Fruit fly (Drosophila melanogaster) whole organism, embryonic: Measurements from ENCODE around the gene shakB.

Experiments used
- Ada2b ChIP-seq: fragments of 200-800 bp; sonication (Bioruptor generic); IDR thresholded peaks from 2 replicates; pipeline ENCODE4 v1.3.6; 2022; ENCODE audit warnings: missing biosample characterization, missing genetic modification characterization
- Adf1 ChIP-seq: fragments of 200-800 bp; sonication (Bioruptor generic); IDR thresholded peaks from 2 replicates; pipeline ENCODE4 v1.3.6; 2022; ENCODE audit warnings: missing biosample characterization, missing genetic modification characterization
- Bdp1 ChIP-seq: fragments of 200-800 bp; sonication (Bioruptor generic); optimal IDR thresholded peaks from 3 replicates; lab custom pipeline; 2016; ENCODE audit warnings: missing biosample characterization, missing genetic modification characterization
- CG1024 ChIP-seq: fragments of 200-800 bp; sonication (Bioruptor generic); IDR thresholded peaks from 2 replicates; pipeline ENCODE4 v1.3.6; 2022; ENCODE audit warnings: missing biosample characterization, missing genetic modification characterization
- CG10321 ChIP-seq: fragments of 200-800 bp; sonication (Bioruptor generic); IDR thresholded peaks from 2 replicates; pipeline ENCODE4 v1.3.6; 2022; ENCODE audit warnings: missing biosample characterization, missing genetic modification characterization
- CG12155 ChIP-seq: fragments of 200-800 bp; sonication (Bioruptor generic); optimal IDR thresholded peaks from 3 replicates; lab custom pipeline; 2016; ENCODE audit warnings: missing biosample characterization, missing genetic modification characterization
- CG13424 ChIP-seq: fragments of 200-800 bp; sonication (Bioruptor generic); optimal IDR thresholded peaks from 2 replicates; lab custom pipeline; 2019; ENCODE audit warnings: missing biosample characterization, mild to moderate bottlenecking, missing genetic modification characterization, moderate library complexity
- CG17361 ChIP-seq: fragments of 200-800 bp; sonication (Bioruptor generic); IDR thresholded peaks from 3 replicates; pipeline ENCODE4 v1.3.6; 2022; ENCODE audit warnings: missing biosample characterization, missing genetic modification characterization
- CG2116 ChIP-seq: fragments of 200-800 bp; sonication (Bioruptor generic); optimal IDR thresholded peaks from 3 replicates; lab custom pipeline; 2018; ENCODE audit warnings: missing biosample characterization, mild to moderate bottlenecking, missing genetic modification characterization
- CG2120 ChIP-seq: fragments of 200-800 bp; sonication (Bioruptor generic); optimal IDR thresholded peaks from 3 replicates; lab custom pipeline; 2016; ENCODE audit warnings: missing biosample characterization, missing genetic modification characterization
- CG31224 ChIP-seq: fragments of 200-800 bp; sonication (Bioruptor generic); IDR thresholded peaks from 2 replicates; pipeline ENCODE4 v1.3.6; 2022; ENCODE audit warnings: missing biosample characterization, missing genetic modification characterization
- CG42726 ChIP-seq: fragments of 200-800 bp; sonication (Bioruptor generic); IDR thresholded peaks from 2 replicates; pipeline ENCODE4 v1.3.6; 2022; ENCODE audit warnings: missing biosample characterization, missing genetic modification characterization; ENCODE audit not compliant: partially characterized antibody
- CG43689 ChIP-seq: fragments of 200-800 bp; sonication (Bioruptor generic); IDR thresholded peaks from 2 replicates; pipeline ENCODE4 v1.3.6; 2022; ENCODE audit warnings: missing biosample characterization, missing genetic modification characterization
- CG7928 ChIP-seq: fragments of 200-800 bp; sonication (Bioruptor generic); optimal IDR thresholded peaks from 2 replicates; lab custom pipeline; 2017; ENCODE audit warnings: missing biosample characterization, mild to moderate bottlenecking, missing genetic modification characterization
- CG8765 ChIP-seq: fragments of 200-800 bp; sonication (Bioruptor generic); IDR thresholded peaks from 2 replicates; pipeline ENCODE4 v1.3.6; 2022; ENCODE audit warnings: missing biosample characterization, missing genetic modification characterization
- CG9437 ChIP-seq: fragments of 200-800 bp; sonication (Bioruptor generic); optimal IDR thresholded peaks from 2 replicates; lab custom pipeline; 2018; ENCODE audit warnings: missing biosample characterization, mild to moderate bottlenecking, missing genetic modification characterization
- Dek ChIP-seq: fragments of 200-800 bp; sonication (Bioruptor generic); optimal IDR thresholded peaks from 3 replicates; lab custom pipeline; 2019; ENCODE audit warnings: missing biosample characterization, mild to moderate bottlenecking, missing genetic modification characterization, moderate library complexity
- E2f2 ChIP-seq: fragments of 200-800 bp; sonication (Bioruptor generic); IDR thresholded peaks from 2 replicates; pipeline ENCODE4 v1.3.6; 2022; ENCODE audit warnings: missing biosample characterization, missing genetic modification characterization
- HLH54F ChIP-seq: fragments of 200-800 bp; sonication (Bioruptor generic); optimal IDR thresholded peaks from 3 replicates; lab custom pipeline; 2016; ENCODE audit warnings: missing biosample characterization, missing genetic modification characterization
- HmgD ChIP-seq: fragments of 200-800 bp; sonication (Bioruptor generic); optimal IDR thresholded peaks from 3 replicates; lab custom pipeline; 2016; ENCODE audit warnings: missing biosample characterization, missing genetic modification characterization
- NC2β ChIP-seq: fragments of 200-800 bp; sonication (Bioruptor generic); optimal IDR thresholded peaks from 2 replicates; lab custom pipeline; 2016; ENCODE audit warnings: missing biosample characterization, missing genetic modification characterization
- NFAT ChIP-seq: fragments of 200-800 bp; sonication (Bioruptor generic); IDR thresholded peaks from 2 replicates; pipeline ENCODE4 v1.3.6; 2022; ENCODE audit warnings: missing biosample characterization, missing genetic modification characterization
- Optix ChIP-seq: fragments of 200-800 bp; sonication (Bioruptor generic); IDR thresholded peaks from 3 replicates; pipeline ENCODE4 v1.3.6; 2022; ENCODE audit warnings: missing biosample characterization, missing genetic modification characterization
- Six4 ChIP-seq: fragments of 200-800 bp; sonication (Bioruptor generic); optimal IDR thresholded peaks from 2 replicates; lab custom pipeline; 2016; ENCODE audit warnings: missing biosample characterization, missing genetic modification characterization
- Sry-β ChIP-seq: fragments of 200-800 bp; sonication (Bioruptor generic); optimal IDR thresholded peaks from 2 replicates; lab custom pipeline; 2018; ENCODE audit warnings: missing biosample characterization, mild to moderate bottlenecking, missing genetic modification characterization, moderate library complexity
- Sry-δ ChIP-seq: fragments of 200-800 bp; sonication (Bioruptor generic); optimal IDR thresholded peaks from 2 replicates; lab custom pipeline; 2016; ENCODE audit warnings: missing biosample characterization, missing genetic modification characterization
- ash1 ChIP-seq: fragments of 200-800 bp; sonication (Bioruptor generic); optimal IDR thresholded peaks from 2 replicates; lab custom pipeline; 2018; ENCODE audit warnings: missing biosample characterization, mild to moderate bottlenecking, missing genetic modification characterization
- bab2 ChIP-seq: fragments of 200-800 bp; sonication (Bioruptor generic); optimal IDR thresholded peaks from 2 replicates; lab custom pipeline; 2016; ENCODE audit warnings: missing biosample characterization, missing genetic modification characterization
- bigmax ChIP-seq: fragments of 200-800 bp; sonication (Bioruptor generic); optimal IDR thresholded peaks from 2 replicates; lab custom pipeline; 2018; ENCODE audit warnings: missing biosample characterization, mild to moderate bottlenecking, missing genetic modification characterization
- dimm ChIP-seq: fragments of 200-800 bp; sonication (Bioruptor generic); IDR thresholded peaks from 2 replicates; pipeline ENCODE4 v1.3.6; 2022; ENCODE audit warnings: missing biosample characterization, missing genetic modification characterization
- disco-r ChIP-seq: fragments of 200-800 bp; sonication (Bioruptor generic); optimal IDR thresholded peaks from 2 replicates; lab custom pipeline; 2016; ENCODE audit warnings: missing biosample characterization, missing genetic modification characterization
- ewg ChIP-seq: fragments of 200-800 bp; sonication (Bioruptor generic); optimal IDR thresholded peaks from 3 replicates; lab custom pipeline; 2017; ENCODE audit warnings: mild to moderate bottlenecking, missing biosample characterization, missing genetic modification reagents, missing genetic modification characterization
- fru ChIP-seq: fragments of >200 bp; optimal IDR thresholded peaks from 2 replicates; lab custom pipeline; 2017
- klu ChIP-seq: fragments of 200-800 bp; sonication (Bioruptor generic); IDR thresholded peaks from 2 replicates; pipeline ENCODE4 v1.3.6; 2022; ENCODE audit warnings: missing biosample characterization, missing genetic modification characterization
- lbe ChIP-seq: fragments of 200-800 bp; sonication (Bioruptor generic); optimal IDR thresholded peaks from 2 replicates; lab custom pipeline; 2016; ENCODE audit warnings: missing biosample characterization, mild to moderate bottlenecking, missing genetic modification characterization
- lilli ChIP-seq: fragments of 200-800 bp; sonication (Bioruptor generic); optimal IDR thresholded peaks from 3 replicates; lab custom pipeline; 2016; ENCODE audit warnings: missing biosample characterization, missing genetic modification characterization
- nom ChIP-seq: fragments of 200-800 bp; sonication (Bioruptor generic); optimal IDR thresholded peaks from 2 replicates; lab custom pipeline; 2017; ENCODE audit warnings: missing biosample characterization, missing genetic modification characterization, mild to moderate bottlenecking, moderate library complexity, missing genetic modification reagents
- oc ChIP-seq: fragments of 200-800 bp; sonication (Bioruptor generic); optimal IDR thresholded peaks from 2 replicates; lab custom pipeline; 2018; ENCODE audit warnings: missing biosample characterization, mild to moderate bottlenecking, missing genetic modification characterization, moderate library complexity
- org-1 ChIP-seq: fragments of 200-800 bp; sonication (Bioruptor generic); optimal IDR thresholded peaks from 2 replicates; lab custom pipeline; 2017; ENCODE audit warnings: missing biosample characterization, missing genetic modification characterization
- prd ChIP-seq, 3 experiments: fragments of >200 bp in 2 of 3; fragments of 200-800 bp in 1 of 3; sonication (Bioruptor generic) in 1 of 3; optimal IDR thresholded peaks in 2 of 3; IDR thresholded peaks in 1 of 3; 2 replicates in 2 of 3; 3 replicates in 1 of 3; pipeline versions ENCODE4 v1.3.6 to Lab custom; 2017 to 2022; ENCODE audit warnings: missing biosample characterization in 1 of 3, missing genetic modification characterization in 1 of 3
- slou ChIP-seq: fragments of 200-800 bp; sonication (Bioruptor generic); optimal IDR thresholded peaks from 3 replicates; lab custom pipeline; 2016; ENCODE audit warnings: missing biosample characterization, missing genetic modification characterization
- sna ChIP-seq: fragments of 200-800 bp; sonication (Bioruptor generic); IDR thresholded peaks from 2 replicates; pipeline ENCODE4 v1.3.6; 2022; ENCODE audit warnings: missing biosample characterization, missing genetic modification characterization; ENCODE audit not compliant: partially characterized antibody
- tll ChIP-seq, 2 experiments: fragments of 200-800 bp in 1 of 2; fragments of >200 bp in 1 of 2; sonication (Bioruptor generic) in 1 of 2; optimal IDR thresholded peaks; 2 replicates each; lab custom pipeline; 2017 to 2019; ENCODE audit warnings: missing biosample characterization in 2 of 2, missing genetic modification characterization in 2 of 2, mild to moderate bottlenecking in 1 of 2, moderate library complexity in 1 of 2
- toy ChIP-seq: fragments of 200-800 bp; sonication (Bioruptor generic); IDR thresholded peaks from 2 replicates; pipeline ENCODE4 v1.3.6; 2022; ENCODE audit warnings: missing biosample characterization, missing genetic modification characterization
- wdn ChIP-seq: fragments of 200-800 bp; sonication (Bioruptor generic); IDR thresholded peaks from 2 replicates; pipeline ENCODE4 v1.3.6; 2022; ENCODE audit warnings: missing biosample characterization, missing genetic modification characterization
- zen2 ChIP-seq: fragments of 200-800 bp; sonication (Bioruptor generic); IDR thresholded peaks from 3 replicates; pipeline ENCODE4 v1.3.6; 2022; ENCODE audit warnings: missing biosample characterization, missing genetic modification characterization; ENCODE audit not compliant: partially characterized antibody

The shakB gene

DNA sequence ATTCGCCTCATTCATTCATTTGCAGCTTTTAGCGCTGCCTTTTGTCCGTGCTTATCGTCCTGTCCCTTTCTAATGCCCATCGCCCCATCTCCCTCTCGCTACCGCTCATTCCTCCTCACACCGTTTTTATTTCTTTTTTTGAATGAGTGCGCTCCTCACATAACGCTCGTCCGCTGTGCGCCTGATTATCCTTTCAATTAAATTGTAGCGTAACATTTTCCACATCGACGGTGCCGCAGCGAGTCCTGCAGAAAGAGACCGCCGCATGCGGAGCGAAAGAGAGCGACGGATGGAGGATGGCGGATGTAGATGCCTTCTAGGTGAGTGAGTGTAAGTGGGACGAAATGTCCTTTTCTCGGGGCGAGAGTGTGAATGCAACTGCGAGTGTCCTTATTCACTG, 169.9 kb downstream of the shakB start (continued):
- no peak for TF ChIP-seq org-1 (GFP tag; lab: Kevin White, UChicago)
- TF ChIP-seq E2f2: no peak
- TF ChIP-seq Bdp1 (GFP tag; lab: Kevin White, UChicago): no peak
- TF ChIP-seq nom (GFP tag; lab: Kevin White, UChicago): no peak
- TF ChIP-seq lilli (GFP tag; lab: Kevin White, UChicago): no peak
- TF ChIP-seq ash1 (GFP tag; lab: Kevin White, UChicago): no peak
- TF ChIP-seq disco-r (GFP tag; lab: Kevin White, UChicago): no peak
- TF ChIP-seq bab2 (GFP tag; lab: Kevin White, UChicago): no peak
- no peak for TF ChIP-seq CG42726 (GFP tag; lab: Robert Waterston, UW)
- no peak for TF ChIP-seq fru
- TF ChIP-seq slou: no peak
- TF ChIP-seq CG2120 (GFP tag; lab: Kevin White, UChicago): no peak
- TF ChIP-seq HmgD (GFP tag; lab: Kevin White, UChicago): no peak
- TF ChIP-seq Optix: no peak
- TF ChIP-seq Sry-β (GFP tag; lab: Kevin White, UChicago): no peak
- 0 out of 2 replicates have a peak, but pooled peaks have one; percentile 8 for TF ChIP-seq toy (GFP tag; lab: Robert Waterston, UW)
- TF ChIP-seq CG2116: no peak
- no peak for TF ChIP-seq Ada2b (GFP tag; lab: Robert Waterston, UW)
- TF ChIP-seq CG43689: no peak
- TF ChIP-seq CG1024: no peak
- TF ChIP-seq CG13424 (tag; lab: Kevin White, UChicago): no peak
- peak in 1 of 2 experiments; percentile 1 for TF ChIP-seq tll (GFP tag; optimal IDR thresholded peaks at IDR 0.05; lab: Kevin White, UChicago)
- TF ChIP-seq lbe (GFP tag; lab: Kevin White, UChicago): no peak
- TF ChIP-seq HLH54F: no peak
- TF ChIP-seq Adf1 (GFP tag; lab: Robert Waterston, UW): no peak
- TF ChIP-seq CG9437: no peak
- no peak for TF ChIP-seq Sry-δ (GFP tag; lab: Kevin White, UChicago)
- TF ChIP-seq oc (tag; lab: Kevin White, UChicago): peak; percentile 1
- no peak for TF ChIP-seq NC2β (GFP tag; lab: Kevin White, UChicago)
- TF ChIP-seq klu (GFP tag; lab: Robert Waterston, UW): no peak
- TF ChIP-seq zen2 (GFP tag; lab: Robert Waterston, UW): no peak
- TF ChIP-seq CG8765 (GFP tag; lab: Robert Waterston, UW): no peak
- TF ChIP-seq CG7928 (GFP tag; lab: Kevin White, UChicago): no peak
- TF ChIP-seq ewg: no peak
- no peak for TF ChIP-seq NFAT (GFP tag; lab: Robert Waterston, UW)
- no peak for TF ChIP-seq wdn (GFP tag; lab: Robert Waterston, UW)
- TF ChIP-seq CG17361: no peak
- no peak for TF ChIP-seq prd (optimal IDR thresholded peaks at IDR 0.05; lab: Kevin White, UChicago)
- peak; percentile 26; the same call in 1 of the 3 replicates for TF ChIP-seq prd (GFP tag; IDR thresholded peaks at IDR 0.05; lab: Robert Waterston, UW)
- TF ChIP-seq Six4 (GFP tag; lab: Kevin White, UChicago): no peak
- TF ChIP-seq CG12155 (GFP tag; lab: Kevin White, UChicago): no peak
- TF ChIP-seq dimm (GFP tag; lab: Robert Waterston, UW): no peak
- peak; percentile 30; the same call in 1 of the 2 replicates for TF ChIP-seq CG10321 (GFP tag; lab: Robert Waterston, UW)
- TF ChIP-seq CG31224 (GFP tag; lab: Robert Waterston, UW): peak; percentile 51; the same call in 1 of the 2 replicates
- TF ChIP-seq bigmax (GFP tag; lab: Kevin White, UChicago): no peak
- TF ChIP-seq sna (GFP tag; lab: Robert Waterston, UW): no peak
- TF ChIP-seq Dek (tag; lab: Kevin White, UChicago): no peak
